Comparison of ENCODE assay signal across 2 fruit fly cellular contexts in genomic region chr3R:14708948-14709385, dm6.
TF ChIP-seq lines count a peak whose summit lies in the region.

No protein-coding gene starts in this region.

TF ChIP-seq in whole organism, adult, 20 proteins besides CTCF, POLR2A, EP300 and RAD21 (continued from another document):
- TF ChIP-seq CG1620 (GFP tag; optimal IDR thresholded peaks at IDR 0.05; lab: Kevin White, UChicago), result no peak

TF ChIP-seq in whole organism, embryonic, 481 proteins besides CTCF, POLR2A, EP300 and RAD21 (continued from another document and continues in another):
- TF ChIP-seq Myb (GFP tag; optimal IDR thresholded peaks at IDR 0.05; lab: Kevin White, UChicago), result no peak
- no peak for TF ChIP-seq unpg (GFP tag; optimal IDR thresholded peaks at IDR 0.05; lab: Kevin White, UChicago)
- no peak for TF ChIP-seq HmgZ (tag; optimal IDR thresholded peaks at IDR 0.05; lab: Kevin White, UChicago)
- TF ChIP-seq CG4820 (GFP tag; optimal IDR thresholded peaks at IDR 0.05; lab: Kevin White, UChicago), result no peak
- TF ChIP-seq CG5245 (GFP tag; optimal IDR thresholded peaks at IDR 0.05; lab: Kevin White, UChicago), result peak; percentile 11
- TF ChIP-seq grn (GFP tag; optimal IDR thresholded peaks at IDR 0.05; lab: Kevin White, UChicago), result peak; percentile 82
- no peak for TF ChIP-seq CG18476 (GFP tag; optimal IDR thresholded peaks at IDR 0.05; lab: Kevin White, UChicago)
- TF ChIP-seq ranshi (GFP tag; IDR thresholded peaks at IDR 0.05; lab: Robert Waterston, UW), result no peak
- no peak for TF ChIP-seq br (optimal IDR thresholded peaks at IDR 0.05; lab: Kevin White, UChicago)
- no peak for TF ChIP-seq Hmr (GFP tag; optimal IDR thresholded peaks at IDR 0.05; lab: Kevin White, UChicago)
- TF ChIP-seq CG9437 (GFP tag; optimal IDR thresholded peaks at IDR 0.05; lab: Kevin White, UChicago), result no peak
- TF ChIP-seq CG15269 (tag; optimal IDR thresholded peaks at IDR 0.05; lab: Kevin White, UChicago), result peak; percentile 10
- no peak for TF ChIP-seq BEAF-32 (GFP tag; optimal IDR thresholded peaks at IDR 0.05; lab: Kevin White, UChicago)
- no peak for TF ChIP-seq fru (optimal IDR thresholded peaks at IDR 0.05; lab: Kevin White, UChicago)
- TF ChIP-seq Bdp1 (GFP tag; optimal IDR thresholded peaks at IDR 0.05; lab: Kevin White, UChicago), result no peak
- TF ChIP-seq wdn (GFP tag; IDR thresholded peaks at IDR 0.05; lab: Robert Waterston, UW), result no peak
- no peak for TF ChIP-seq CG9817 (tag; optimal IDR thresholded peaks at IDR 0.05; lab: Kevin White, UChicago)
- peak; percentile 3 for TF ChIP-seq CG12769 (tag; optimal IDR thresholded peaks at IDR 0.05; lab: Kevin White, UChicago)
- TF ChIP-seq pan (optimal IDR thresholded peaks at IDR 0.05; lab: Kevin White, UChicago), result no peak
- no peak for TF ChIP-seq pan (GFP tag; optimal IDR thresholded peaks at IDR 0.05 in 1 of 2, IDR thresholded peaks at IDR 0.05 in 1 of 2)
- TF ChIP-seq CG4282 (GFP tag; optimal IDR thresholded peaks at IDR 0.05; lab: Kevin White, UChicago), result no peak
- peak; percentile 7 for TF ChIP-seq odd (GFP tag; optimal IDR thresholded peaks at IDR 0.05; lab: Kevin White, UChicago)
- TF ChIP-seq CG31441 (GFP tag; IDR thresholded peaks at IDR 0.05; lab: Robert Waterston, UW), result no peak
- peak; percentile 14; the same call in 1 of the 2 replicates for TF ChIP-seq Rfx (GFP tag; IDR thresholded peaks at IDR 0.05; lab: Robert Waterston, UW)
- no peak for TF ChIP-seq Sox102F (GFP tag; optimal IDR thresholded peaks at IDR 0.05; lab: Kevin White, UChicago)
- TF ChIP-seq Sox100B (GFP tag; optimal IDR thresholded peaks at IDR 0.05; lab: Kevin White, UChicago), result peak; percentile 38
- TF ChIP-seq zfh2 (GFP tag; optimal IDR thresholded peaks at IDR 0.05; lab: Kevin White, UChicago), result no peak
- no peak for TF ChIP-seq prd (optimal IDR thresholded peaks at IDR 0.05; lab: Kevin White, UChicago)
- TF ChIP-seq prd (GFP tag; IDR thresholded peaks at IDR 0.05; lab: Robert Waterston, UW), result no peak
- no peak for TF ChIP-seq Hr39 (optimal IDR thresholded peaks at IDR 0.05; lab: Kevin White, UChicago)
- no peak for TF ChIP-seq tap (tag; optimal IDR thresholded peaks at IDR 0.05; lab: Kevin White, UChicago)
- no peak for TF ChIP-seq CG15073 (GFP tag; optimal IDR thresholded peaks at IDR 0.05; lab: Kevin White, UChicago)
- no peak for TF ChIP-seq CG3407 (GFP tag; optimal IDR thresholded peaks at IDR 0.05; lab: Kevin White, UChicago)
- no peak for TF ChIP-seq psq (GFP tag; optimal IDR thresholded peaks at IDR 0.05; lab: Kevin White, UChicago)
- TF ChIP-seq Camta (GFP tag; optimal IDR thresholded peaks at IDR 0.05; lab: Kevin White, UChicago), result no peak
- TF ChIP-seq CG13123 (GFP tag; optimal IDR thresholded peaks at IDR 0.05; lab: Kevin White, UChicago), result no peak
- no peak for TF ChIP-seq CG7271 (tag; optimal IDR thresholded peaks at IDR 0.05; lab: Kevin White, UChicago)
- TF ChIP-seq Oli (tag; optimal IDR thresholded peaks at IDR 0.05; lab: Kevin White, UChicago), result no peak
- TF ChIP-seq Hey (tag; optimal IDR thresholded peaks at IDR 0.05; lab: Kevin White, UChicago), result no peak
- TF ChIP-seq sens (GFP tag; lab: Kevin White, UChicago), result peak; percentile 65
- no peak for TF ChIP-seq B-H1 (GFP tag; IDR thresholded peaks at IDR 0.05; lab: Robert Waterston, UW)
- TF ChIP-seq dmrt11E (tag; optimal IDR thresholded peaks at IDR 0.05; lab: Kevin White, UChicago), result peak; percentile 4
- TF ChIP-seq CG13775 (GFP tag; optimal IDR thresholded peaks at IDR 0.05; lab: Kevin White, UChicago), result no peak
- no peak for TF ChIP-seq ind (GFP tag; optimal IDR thresholded peaks at IDR 0.05; lab: Kevin White, UChicago)
- TF ChIP-seq gsb (GFP tag; IDR thresholded peaks at IDR 0.05; lab: Robert Waterston, UW), result no peak
- TF ChIP-seq ken (GFP tag; IDR thresholded peaks at IDR 0.05; lab: Robert Waterston, UW), result no peak
- no peak for TF ChIP-seq fd3F (GFP tag; optimal IDR thresholded peaks at IDR 0.05; lab: Kevin White, UChicago)
- no peak for TF ChIP-seq CG7928 (GFP tag; optimal IDR thresholded peaks at IDR 0.05; lab: Kevin White, UChicago)
- TF ChIP-seq dpn (GFP tag; optimal IDR thresholded peaks at IDR 0.05; lab: Kevin White, UChicago), result no peak
- TF ChIP-seq CG1647 (GFP tag; optimal IDR thresholded peaks at IDR 0.05; lab: Kevin White, UChicago), result no peak
- no peak for TF ChIP-seq dimm (GFP tag; IDR thresholded peaks at IDR 0.05; lab: Robert Waterston, UW)
- TF ChIP-seq CG7839 (tag; optimal IDR thresholded peaks at IDR 0.05; lab: Kevin White, UChicago), result no peak
- TF ChIP-seq CG14710 (tag; optimal IDR thresholded peaks at IDR 0.05; lab: Kevin White, UChicago), result no peak
- no peak for TF ChIP-seq CG16863 (GFP tag; optimal IDR thresholded peaks at IDR 0.05; lab: Kevin White, UChicago)
- no peak for TF ChIP-seq dmrt99B (tag; optimal IDR thresholded peaks at IDR 0.05; lab: Kevin White, UChicago)
- TF ChIP-seq CG3838 (GFP tag; optimal IDR thresholded peaks at IDR 0.05; lab: Kevin White, UChicago), result no peak
- TF ChIP-seq D19B (GFP tag; optimal IDR thresholded peaks at IDR 0.05; lab: Kevin White, UChicago), result no peak
- no peak for TF ChIP-seq crp (GFP tag; optimal IDR thresholded peaks at IDR 0.05; lab: Kevin White, UChicago)
- no peak for TF ChIP-seq Tbp (GFP tag; optimal IDR thresholded peaks at IDR 0.05; lab: Kevin White, UChicago)
- no peak for TF ChIP-seq sna (GFP tag; IDR thresholded peaks at IDR 0.05; lab: Robert Waterston, UW; ENCODE audit: partially characterized antibody)
- peak; percentile 30 for TF ChIP-seq caup (GFP tag; optimal IDR thresholded peaks at IDR 0.05; lab: Kevin White, UChicago; ENCODE audit: severe bottlenecking)
- TF ChIP-seq CG13296 (GFP tag; optimal IDR thresholded peaks at IDR 0.05; lab: Kevin White, UChicago), result peak; percentile 49
- no peak for TF ChIP-seq pnt (GFP tag; optimal IDR thresholded peaks at IDR 0.05; lab: Kevin White, UChicago)
- peak; percentile 16 for TF ChIP-seq CG2202 (tag; optimal IDR thresholded peaks at IDR 0.05; lab: Kevin White, UChicago)
- TF ChIP-seq CG2199 (GFP tag; IDR thresholded peaks at IDR 0.05; lab: Robert Waterston, UW), result no peak
- TF ChIP-seq CG3065 (GFP tag; optimal IDR thresholded peaks at IDR 0.05; lab: Kevin White, UChicago), result no peak
- TF ChIP-seq CG1233 (GFP tag; optimal IDR thresholded peaks at IDR 0.05; lab: Kevin White, UChicago), result peak; percentile 40
- peak in 1 of 2 experiments; percentile 39 for TF ChIP-seq Hr78 (GFP tag; optimal IDR thresholded peaks at IDR 0.05; lab: Kevin White, UChicago)
- peak; percentile 13 for TF ChIP-seq CG1603 (tag; optimal IDR thresholded peaks at IDR 0.05; lab: Kevin White, UChicago)
- peak; percentile 11 for TF ChIP-seq CG18599 (GFP tag; optimal IDR thresholded peaks at IDR 0.05; lab: Kevin White, UChicago)
- no peak for TF ChIP-seq CG15601 (tag; optimal IDR thresholded peaks at IDR 0.05; lab: Kevin White, UChicago)
- no peak for TF ChIP-seq CG10274 (GFP tag; optimal IDR thresholded peaks at IDR 0.05; lab: Kevin White, UChicago)
- no peak for TF ChIP-seq CG17912 (GFP tag; optimal IDR thresholded peaks at IDR 0.05; lab: Kevin White, UChicago)
- TF ChIP-seq nerfin-2 (GFP tag; IDR thresholded peaks at IDR 0.05; lab: Robert Waterston, UW; ENCODE audit: partially characterized antibody), result no peak
- TF ChIP-seq CG31365 (tag; optimal IDR thresholded peaks at IDR 0.05; lab: Kevin White, UChicago), result peak; percentile 3
- peak; percentile 33 for TF ChIP-seq wek (GFP tag; optimal IDR thresholded peaks at IDR 0.05; lab: Kevin White, UChicago)
- TF ChIP-seq CG34376 (GFP tag; optimal IDR thresholded peaks at IDR 0.05; lab: Kevin White, UChicago), result peak; percentile 61
- peak; percentile 3 for TF ChIP-seq ERR (GFP tag; optimal IDR thresholded peaks at IDR 0.05; lab: Kevin White, UChicago)
- no peak for TF ChIP-seq Mes4 (GFP tag; optimal IDR thresholded peaks at IDR 0.05; lab: Kevin White, UChicago)
- TF ChIP-seq Asciz (GFP tag; optimal IDR thresholded peaks at IDR 0.05; lab: Kevin White, UChicago), result peak; percentile 39
- TF ChIP-seq CG4360 (GFP tag; IDR thresholded peaks at IDR 0.05; lab: Robert Waterston, UW), result peak; percentile 12; the same call in 1 of the 2 replicates
- peak; percentile 29 for TF ChIP-seq CG9727 (GFP tag; optimal IDR thresholded peaks at IDR 0.05; lab: Kevin White, UChicago)
- TF ChIP-seq so (GFP tag; IDR thresholded peaks at IDR 0.05; lab: Robert Waterston, UW), result no peak
- TF ChIP-seq CG10565 (GFP tag; optimal IDR thresholded peaks at IDR 0.05; lab: Kevin White, UChicago), result no peak
- TF ChIP-seq CG17359 (tag; optimal IDR thresholded peaks at IDR 0.05; lab: Kevin White, UChicago), result peak; percentile 2
- TF ChIP-seq CG12155 (GFP tag; optimal IDR thresholded peaks at IDR 0.05; lab: Kevin White, UChicago), result no peak
- no peak for TF ChIP-seq CG30020 (tag; optimal IDR thresholded peaks at IDR 0.05; lab: Kevin White, UChicago)
- no peak for TF ChIP-seq tup (GFP tag; optimal IDR thresholded peaks at IDR 0.05; lab: Kevin White, UChicago)
- TF ChIP-seq CG30431 (GFP tag; optimal IDR thresholded peaks at IDR 0.05; lab: Kevin White, UChicago), result no peak
- no peak for TF ChIP-seq ham (GFP tag; IDR thresholded peaks at IDR 0.05; lab: Robert Waterston, UW)
- TF ChIP-seq gcm (GFP tag; optimal IDR thresholded peaks at IDR 0.05; lab: Kevin White, UChicago), result no peak
- TF ChIP-seq D19A (tag; optimal IDR thresholded peaks at IDR 0.05; lab: Kevin White, UChicago), result no peak
- TF ChIP-seq E2f2 (GFP tag; IDR thresholded peaks at IDR 0.05; lab: Robert Waterston, UW), result no peak; the same call in 1 of the 2 replicates
- no peak for TF ChIP-seq ara (GFP tag; IDR thresholded peaks at IDR 0.05; lab: Robert Waterston, UW)
- TF ChIP-seq gce (GFP tag; IDR thresholded peaks at IDR 0.05; lab: Robert Waterston, UW), result no peak
- no peak for TF ChIP-seq dati (GFP tag; IDR thresholded peaks at IDR 0.05; lab: Robert Waterston, UW)
- TF ChIP-seq CG11723 (GFP tag; optimal IDR thresholded peaks at IDR 0.05; lab: Kevin White, UChicago), result no peak
- TF ChIP-seq HLH54F (GFP tag; optimal IDR thresholded peaks at IDR 0.05; lab: Kevin White, UChicago), result no peak
- peak; percentile 15 for TF ChIP-seq Fer1 (GFP tag; optimal IDR thresholded peaks at IDR 0.05; lab: Kevin White, UChicago)
- TF ChIP-seq zfh1 (GFP tag; IDR thresholded peaks at IDR 0.05; lab: Robert Waterston, UW), result no peak
- TF ChIP-seq Aef1 (GFP tag; IDR thresholded peaks at IDR 0.05; lab: Robert Waterston, UW), result no peak
- TF ChIP-seq fd102C (GFP tag; optimal IDR thresholded peaks at IDR 0.05; lab: Kevin White, UChicago), result no peak
- TF ChIP-seq Fer2 (tag; optimal IDR thresholded peaks at IDR 0.05; lab: Kevin White, UChicago), result no peak
- TF ChIP-seq Chrac-16 (GFP tag; optimal IDR thresholded peaks at IDR 0.05; lab: Kevin White, UChicago), result no peak
- no peak for TF ChIP-seq CG8478 (optimal IDR thresholded peaks at IDR 0.05; lab: Kevin White, UChicago)
- no peak for TF ChIP-seq TFAM (GFP tag; optimal IDR thresholded peaks at IDR 0.05; lab: Kevin White, UChicago)
- no peak for TF ChIP-seq al (GFP tag; IDR thresholded peaks at IDR 0.05; lab: Robert Waterston, UW)
- peak; percentile 4 for TF ChIP-seq CG15514 (GFP tag; optimal IDR thresholded peaks at IDR 0.05; lab: Kevin White, UChicago)
- no peak for TF ChIP-seq hbn (GFP tag; IDR thresholded peaks at IDR 0.05; lab: Robert Waterston, UW; ENCODE audit: partially characterized antibody)
- no peak for TF ChIP-seq CG3726 (GFP tag; IDR thresholded peaks at IDR 0.05; lab: Robert Waterston, UW)
- TF ChIP-seq CG13894 (tag; optimal IDR thresholded peaks at IDR 0.05; lab: Kevin White, UChicago), result no peak
- TF ChIP-seq MESR4 (GFP tag; optimal IDR thresholded peaks at IDR 0.05; lab: Kevin White, UChicago), result no peak
- no peak for TF ChIP-seq trh (GFP tag; optimal IDR thresholded peaks at IDR 0.05; lab: Kevin White, UChicago)
- no peak for TF ChIP-seq CG4328 (GFP tag; optimal IDR thresholded peaks at IDR 0.05; lab: Kevin White, UChicago)
- TF ChIP-seq run (tag; optimal IDR thresholded peaks at IDR 0.05; lab: Kevin White, UChicago), result no peak
- no peak for TF ChIP-seq CG43689 (GFP tag; IDR thresholded peaks at IDR 0.05; lab: Robert Waterston, UW)
- TF ChIP-seq ssp (GFP tag; IDR thresholded peaks at IDR 0.05; lab: Robert Waterston, UW), result no peak
- TF ChIP-seq jumu (GFP tag; optimal IDR thresholded peaks at IDR 0.05; lab: Kevin White, UChicago), result no peak
- TF ChIP-seq yki (optimal IDR thresholded peaks at IDR 0.05; lab: Kevin White, UChicago), result no peak
- no peak for TF ChIP-seq trem (tag; optimal IDR thresholded peaks at IDR 0.05; lab: Kevin White, UChicago)
- TF ChIP-seq CG18764 (GFP tag; optimal IDR thresholded peaks at IDR 0.05; lab: Kevin White, UChicago), result no peak
- no peak for TF ChIP-seq maf-S (GFP tag; optimal IDR thresholded peaks at IDR 0.05; lab: Kevin White, UChicago)
- no peak for TF ChIP-seq abd-A (tag; optimal IDR thresholded peaks at IDR 0.05; lab: Kevin White, UChicago)
- TF ChIP-seq CG6272 (GFP tag; IDR thresholded peaks at IDR 0.05; lab: Robert Waterston, UW), result no peak
- no peak for TF ChIP-seq bbx (GFP tag; IDR thresholded peaks at IDR 0.05; lab: Robert Waterston, UW; ENCODE audit: partially characterized antibody)
- TF ChIP-seq B-H2 (GFP tag; optimal IDR thresholded peaks at IDR 0.05; lab: Kevin White, UChicago), result no peak
- TF ChIP-seq knrl (GFP tag; IDR thresholded peaks at IDR 0.05; lab: Robert Waterston, UW; ENCODE audit: partially characterized antibody), result no peak
- TF ChIP-seq tgo (GFP tag; IDR thresholded peaks at IDR 0.05; lab: Robert Waterston, UW), result no peak
- TF ChIP-seq Dll (GFP tag; IDR thresholded peaks at IDR 0.05; lab: Robert Waterston, UW; ENCODE audit: partially characterized antibody), result no peak
- TF ChIP-seq Stat92E (GFP tag; optimal IDR thresholded peaks at IDR 0.05; lab: Kevin White, UChicago), result no peak
- no peak for TF ChIP-seq tio (GFP tag; optimal IDR thresholded peaks at IDR 0.05; lab: Kevin White, UChicago)
- no peak for TF ChIP-seq vfl (GFP tag; optimal IDR thresholded peaks at IDR 0.05; lab: Kevin White, UChicago)
- TF ChIP-seq ase (GFP tag; IDR thresholded peaks at IDR 0.05; lab: Robert Waterston, UW), result no peak
- TF ChIP-seq Hand (GFP tag; optimal IDR thresholded peaks at IDR 0.05; lab: Kevin White, UChicago), result no peak
- TF ChIP-seq nerfin-1 (tag; optimal IDR thresholded peaks at IDR 0.05; lab: Kevin White, UChicago), result peak; percentile 6
- peak; percentile 65 for TF ChIP-seq lab (GFP tag; optimal IDR thresholded peaks at IDR 0.05; lab: Kevin White, UChicago)
- TF ChIP-seq CG15479 (GFP tag; optimal IDR thresholded peaks at IDR 0.05; lab: Kevin White, UChicago), result no peak
- no peak for TF ChIP-seq MBD-R2 (GFP tag; IDR thresholded peaks at IDR 0.05; lab: Robert Waterston, UW)
